Worm (Caenorhabditis elegans): ENCODE data around the gene C16D9.3.

Gene C16D9.3

ce11 chrV:8247311-8248105 lies 7.7 kb upstream of the C16D9.3 start (continued):
- TF ChIP-seq egrh-3 (GFP tag; IDR thresholded peaks at IDR 0.05) = no peak
- no peak for TF ChIP-seq ztf-22 (GFP tag; optimal IDR thresholded peaks at IDR 0.05)

ce11 chrV:8245457-8245856 lies 5.6 kb upstream of the C16D9.3 start, which contains the start of gene C16D9.5:
Gene C16D9.5, minus strand, starts transcription at chrV:8245557.
- no peak for TF ChIP-seq gei-17 (GFP tag; optimal IDR thresholded peaks at IDR 0.05)
- TF ChIP-seq nfya-1 (tag; optimal IDR thresholded peaks at IDR 0.05; ENCODE audit: borderline replicate concordance, insufficient read depth) = no peak
- no peak for TF ChIP-seq Y53F4B.3 (GFP tag; IDR thresholded peaks at IDR 0.05)
- TF ChIP-seq ceh-40 (GFP tag; IDR thresholded peaks at IDR 0.05) = no peak
- TF ChIP-seq ceh-91 (GFP tag; IDR thresholded peaks at IDR 0.05) = no peak
- no peak for TF ChIP-seq chd-7 (tag; optimal IDR thresholded peaks at IDR 0.05)
- TF ChIP-seq lin-35 (GFP tag; optimal IDR thresholded peaks at IDR 0.05) = no peak
- TF ChIP-seq madf-6 (GFP tag; IDR thresholded peaks at IDR 0.05) = no peak
- no peak for TF ChIP-seq K12H6.12 (tag; optimal IDR thresholded peaks at IDR 0.05)
- no peak for TF ChIP-seq pbrm-1 (GFP tag; IDR thresholded peaks at IDR 0.05)
- TF ChIP-seq F22D6.2 (tag; optimal IDR thresholded peaks at IDR 0.05) = no peak
- TF ChIP-seq ceh-58 (GFP tag; IDR thresholded peaks at IDR 0.05) = no peak

- TF ChIP-seq zfh-2 (GFP tag; conservative IDR thresholded peaks at IDR 0.05) (no peak), chd-7 (tag; optimal IDR thresholded peaks at IDR 0.05) (no peak), nhr-80 (tag; optimal IDR thresholded peaks at IDR 0.05) (peak; percentile 42), ccch-3 (GFP tag; optimal IDR thresholded peaks at IDR 0.05) (no peak)
Observed at ce11 chrV:8243201-8243600, 3.4 kb upstream of the C16D9.3 start.

ce11 chrV:8242798-8243197 lies 3.0 kb upstream of the C16D9.3 start, which contains the start of gene C16D9.4:
Gene C16D9.4, minus strand, starts transcription at chrV:8242898.
- TF ChIP-seq mel-28 (tag; optimal IDR thresholded peaks at IDR 0.05; ENCODE audit: borderline replicate concordance) (no peak), mxl-1 (tag; optimal IDR thresholded peaks at IDR 0.05) (no peak), lag-1 (GFP tag; IDR thresholded peaks at IDR 0.05) (no peak)

- TF ChIP-seq hsf-1 (GFP tag; IDR thresholded peaks at IDR 0.05) = no peak
- TF ChIP-seq efl-1 (GFP tag; optimal IDR thresholded peaks at IDR 0.05) = no peak
- no peak for TF ChIP-seq nhr-80 (tag; optimal IDR thresholded peaks at IDR 0.05)
- no peak for TF ChIP-seq snpc-1.1 (tag; optimal IDR thresholded peaks at IDR 0.05; ENCODE audit: insufficient read depth)
- no peak for TF ChIP-seq hrde-1 (tag; optimal IDR thresholded peaks at IDR 0.05; ENCODE audit: borderline replicate concordance)
- TF ChIP-seq ztf-22 (GFP tag; optimal IDR thresholded peaks at IDR 0.05) = no peak
- TF ChIP-seq F33H1.4 (GFP tag; IDR thresholded peaks at IDR 0.05) = no peak
- no peak for TF ChIP-seq cebp-2 (GFP tag; IDR thresholded peaks at IDR 0.05)
- no peak for TF ChIP-seq attf-5 (GFP tag; optimal IDR thresholded peaks at IDR 0.05)
- no peak for TF ChIP-seq F57C9.4 (tag; optimal IDR thresholded peaks at IDR 0.05)
- TF ChIP-seq nhr-27 (tag; optimal IDR thresholded peaks at IDR 0.05) = no peak
Observed at ce11 chrV:8238290-8238689, 1.5 kb downstream of the C16D9.3 start, which contains the start of gene rol-3. Gene rol-3, minus strand, starts transcription at chrV:8238409.

ce11 chrV:8235331-8235730 lies 4.5 kb downstream of the C16D9.3 start:
- no peak for TF ChIP-seq mcd-1 (GFP tag; IDR thresholded peaks at IDR 0.05)
- TF ChIP-seq egl-18 (GFP tag; IDR thresholded peaks at IDR 0.05) = 0 out of 2 replicates have a peak, but pooled peaks have one; percentile 14
- peak; percentile 14 for TF ChIP-seq snpc-1.1 (tag; optimal IDR thresholded peaks at IDR 0.05; ENCODE audit: insufficient read depth)
- TF ChIP-seq ceh-40 (GFP tag; IDR thresholded peaks at IDR 0.05) = peak; percentile 58; the same call in 1 of the 2 replicates
- no peak for TF ChIP-seq hlh-26 (GFP tag; conservative IDR thresholded peaks at IDR 0.05)
- peak; percentile 54 for TF ChIP-seq D2030.7 (GFP tag; IDR thresholded peaks at IDR 0.05)
- peak; percentile 67 for TF ChIP-seq rpc-1 (optimal IDR thresholded peaks at IDR 0.05)
- TF ChIP-seq rpc-1 (tag; optimal IDR thresholded peaks at IDR 0.05) = peak; percentile 74
- peak; percentile 78; the same call in 1 of the 2 replicates for TF ChIP-seq pbrm-1 (GFP tag; IDR thresholded peaks at IDR 0.05)
- 0 out of 2 replicates have a peak, but pooled peaks have one; percentile 20 for TF ChIP-seq madf-3 (GFP tag; IDR thresholded peaks at IDR 0.05)
- TF ChIP-seq xnd-1 (tag; optimal IDR thresholded peaks at IDR 0.05) = no peak
- TF ChIP-seq ceh-79 (tag; optimal IDR thresholded peaks at IDR 0.05) = no peak
- TF ChIP-seq C06A6.2 (GFP tag; conservative IDR thresholded peaks at IDR 0.05) = no peak
- TF ChIP-seq mel-28 (tag; optimal IDR thresholded peaks at IDR 0.05; ENCODE audit: borderline replicate concordance) = no peak

All from whole organism, young adult.